Fruit fly (Drosophila melanogaster) whole organism, prepupa: Measurements from ENCODE around the gene Teh2.

ENCODE experiments used
- Blimp-1 ChIP-seq: fragments of 200-800 bp; sonication (Bioruptor generic); optimal IDR thresholded peaks from 3 replicates; lab custom pipeline; 2017; ENCODE audit warnings: missing biosample characterization, missing genetic modification characterization, mild to moderate bottlenecking, moderate library complexity, missing genetic modification reagents
- CG10631 ChIP-seq: fragments of 200-800 bp; sonication (Bioruptor generic); optimal IDR thresholded peaks from 2 replicates; lab custom pipeline; 2016; ENCODE audit warnings: missing biosample characterization, missing genetic modification characterization
- CG11762 ChIP-seq: fragments of 200-800 bp; sonication (Bioruptor generic); optimal IDR thresholded peaks from 3 replicates; lab custom pipeline; 2016; ENCODE audit warnings: missing biosample characterization, missing genetic modification characterization; ENCODE audit not compliant: insufficient read depth
- CG15336 ChIP-seq: fragments of 200-800 bp; sonication (Bioruptor generic); IDR thresholded peaks from 2 replicates; pipeline ENCODE4 v1.3.6; 2022; ENCODE audit warnings: missing biosample characterization, missing genetic modification characterization
- CG1621 ChIP-seq: fragments of 200-800 bp; sonication (Bioruptor generic); optimal IDR thresholded peaks from 3 replicates; lab custom pipeline; 2018; ENCODE audit warnings: missing biosample characterization, mild to moderate bottlenecking, missing genetic modification characterization
- CG16779 ChIP-seq: fragments of 200-800 bp; sonication (Bioruptor generic); optimal IDR thresholded peaks from 3 replicates; lab custom pipeline; 2017; ENCODE audit warnings: missing biosample characterization, mild to moderate bottlenecking, missing genetic modification characterization
- CG3032 ChIP-seq: fragments of 200-800 bp; optimal IDR thresholded peaks from 2 replicates; lab custom pipeline; 2019; ENCODE audit warnings: missing biosample characterization, mild to moderate bottlenecking, missing genetic modification characterization, moderate library complexity
- CG31627 ChIP-seq: fragments of 200-800 bp; sonication (Bioruptor generic); optimal IDR thresholded peaks from 3 replicates; lab custom pipeline; 2016; ENCODE audit warnings: missing biosample characterization, missing genetic modification characterization
- CG32006 ChIP-seq: fragments of 200-800 bp; sonication (Bioruptor generic); optimal IDR thresholded peaks from 3 replicates; lab custom pipeline; 2017; ENCODE audit warnings: missing biosample characterization, mild to moderate bottlenecking, missing genetic modification characterization
- CG34406 ChIP-seq: fragments of 200-800 bp; sonication (Bioruptor generic); optimal IDR thresholded peaks from 3 replicates; lab custom pipeline; 2016; ENCODE audit warnings: missing biosample characterization, missing genetic modification characterization
- CG3919 ChIP-seq: fragments of 200-800 bp; sonication (Bioruptor generic); optimal IDR thresholded peaks from 3 replicates; lab custom pipeline; 2016; ENCODE audit warnings: missing biosample characterization, missing genetic modification characterization
- CG4318 ChIP-seq: fragments of 200-800 bp; sonication (Bioruptor generic); optimal IDR thresholded peaks from 3 replicates; lab custom pipeline; 2017; ENCODE audit warnings: missing biosample characterization, mild to moderate bottlenecking, missing genetic modification characterization
- CG6276 ChIP-seq: fragments of 200-800 bp; sonication (Bioruptor generic); optimal IDR thresholded peaks from 2 replicates; lab custom pipeline; 2017; ENCODE audit warnings: missing biosample characterization, mild to moderate bottlenecking, missing genetic modification characterization
- CG7368 ChIP-seq: fragments of 200-800 bp; sonication (Bioruptor generic); optimal IDR thresholded peaks from 3 replicates; lab custom pipeline; 2016; ENCODE audit warnings: missing biosample characterization, missing genetic modification characterization
- CG8319 ChIP-seq: fragments of 200-800 bp; sonication (Bioruptor generic); optimal IDR thresholded peaks from 3 replicates; lab custom pipeline; 2016; ENCODE audit warnings: missing biosample characterization, missing genetic modification characterization
- CG8632 ChIP-seq: fragments of 200-800 bp; sonication (Bioruptor generic); optimal IDR thresholded peaks from 3 replicates; lab custom pipeline; 2016; ENCODE audit warnings: missing biosample characterization, missing genetic modification characterization
- CG9139 ChIP-seq: fragments of 200-800 bp; sonication (Bioruptor generic); optimal IDR thresholded peaks from 3 replicates; lab custom pipeline; 2017; ENCODE audit warnings: missing biosample characterization, mild to moderate bottlenecking, missing genetic modification characterization
- Eip75B ChIP-seq: fragments of 200-800 bp; sonication (Bioruptor generic); optimal IDR thresholded peaks from 3 replicates; lab custom pipeline; 2016; ENCODE audit warnings: missing biosample characterization, missing genetic modification characterization
- Eip78C ChIP-seq: fragments of 200-800 bp; sonication (Bioruptor generic); peaks from one replicate; lab custom pipeline; 2016; ENCODE audit warnings: missing biosample characterization, missing genetic modification characterization
- Ets21C ChIP-seq: fragments of 200-800 bp; sonication (Bioruptor generic); optimal IDR thresholded peaks from 3 replicates; lab custom pipeline; 2016; ENCODE audit warnings: missing biosample characterization, missing genetic modification characterization
- Ets96B ChIP-seq: fragments of 200-800 bp; optimal IDR thresholded peaks from 2 replicates; lab custom pipeline; 2019; ENCODE audit warnings: missing biosample characterization, mild to moderate bottlenecking, missing genetic modification characterization, moderate library complexity
- Gug ChIP-seq: fragments of 200-800 bp; sonication (Bioruptor generic); IDR thresholded peaks from 2 replicates; pipeline ENCODE4 v1.3.6; 2022; ENCODE audit warnings: missing biosample characterization, missing genetic modification characterization
- Hr38 ChIP-seq: sonication (Bioruptor generic); optimal IDR thresholded peaks from 2 replicates; lab custom pipeline; 2016; ENCODE audit warnings: missing biosample characterization, missing genetic modification characterization
- Hr39 ChIP-seq: fragments of 200-800 bp; sonication (Bioruptor generic); optimal IDR thresholded peaks from 2 replicates; lab custom pipeline; 2016; ENCODE audit warnings: missing biosample characterization, missing genetic modification characterization
- Hr4 ChIP-seq: fragments of 200-800 bp; sonication (Bioruptor generic); optimal IDR thresholded peaks from 3 replicates; lab custom pipeline; 2016; ENCODE audit warnings: missing biosample characterization, missing genetic modification characterization
- Lpt ChIP-seq: fragments of 200-800 bp; sonication (Bioruptor generic); optimal IDR thresholded peaks from 3 replicates; lab custom pipeline; 2016; ENCODE audit warnings: missing biosample characterization, missing genetic modification characterization
- OdsH ChIP-seq: fragments of 200-800 bp; sonication (Bioruptor generic); optimal IDR thresholded peaks from 3 replicates; lab custom pipeline; 2016; ENCODE audit warnings: missing biosample characterization, missing genetic modification characterization
- Smox ChIP-seq: fragments of 200-800 bp; sonication (Bioruptor generic); optimal IDR thresholded peaks from 3 replicates; lab custom pipeline; 2016; ENCODE audit warnings: missing biosample characterization, missing genetic modification characterization
- Sox15 ChIP-seq: fragments of 200-800 bp; sonication (Bioruptor generic); optimal IDR thresholded peaks from 3 replicates; lab custom pipeline; 2016; ENCODE audit warnings: missing biosample characterization, missing genetic modification characterization
- acj6 ChIP-seq: fragments of 200-800 bp; sonication (Bioruptor generic); optimal IDR thresholded peaks from 3 replicates; lab custom pipeline; 2016; ENCODE audit warnings: missing biosample characterization, missing genetic modification characterization
- cyc ChIP-seq: fragments of 200-800 bp; sonication (Bioruptor generic); optimal IDR thresholded peaks from 3 replicates; lab custom pipeline; 2016; ENCODE audit warnings: missing biosample characterization, missing genetic modification characterization
- dac ChIP-seq: fragments of 200-800 bp; sonication (Bioruptor generic); optimal IDR thresholded peaks from 2 replicates; lab custom pipeline; 2017; ENCODE audit warnings: missing biosample characterization, mild to moderate bottlenecking, missing genetic modification characterization
- dsx ChIP-seq: fragments of 200-800 bp; optimal IDR thresholded peaks from 3 replicates; lab custom pipeline; 2019; ENCODE audit warnings: missing biosample characterization, mild to moderate bottlenecking, missing genetic modification characterization, moderate library complexity; ENCODE audit not compliant: poor library complexity, severe bottlenecking
- eg ChIP-seq: fragments of 200-800 bp; sonication (Bioruptor generic); IDR thresholded peaks from 3 replicates; pipeline ENCODE4 v1.3.6; 2022; ENCODE audit warnings: missing biosample characterization, missing genetic modification characterization
- esn ChIP-seq: fragments of 200-800 bp; sonication (Bioruptor generic); optimal IDR thresholded peaks from 2 replicates; lab custom pipeline; 2016; ENCODE audit warnings: missing biosample characterization, mild to moderate bottlenecking, missing genetic modification characterization, moderate library complexity
- fd59A ChIP-seq: fragments of 200-800 bp; sonication (Bioruptor generic); optimal IDR thresholded peaks from 2 replicates; lab custom pipeline; 2017; ENCODE audit warnings: missing biosample characterization, mild to moderate bottlenecking, missing genetic modification characterization, missing genetic modification reagents
- fkh ChIP-seq: fragments of 200-800 bp; sonication (Bioruptor generic); optimal IDR thresholded peaks from 3 replicates; lab custom pipeline; 2017; ENCODE audit warnings: missing biosample characterization, mild to moderate bottlenecking, missing genetic modification characterization, moderate library complexity
- lz ChIP-seq: fragments of 200-800 bp; sonication (Bioruptor generic); optimal IDR thresholded peaks from 3 replicates; lab custom pipeline; 2016; ENCODE audit warnings: missing biosample characterization, missing genetic modification characterization
- salr ChIP-seq, 2 experiments: fragments of 200-800 bp; sonication (Bioruptor generic); optimal IDR thresholded peaks; 3 replicates each; lab custom pipeline; 2016 to 2018; ENCODE audit warnings: missing biosample characterization in 2 of 2, missing genetic modification characterization in 2 of 2, mild to moderate bottlenecking in 1 of 2
- ss ChIP-seq, 2 experiments: fragments of 200-800 bp; sonication (Bioruptor generic); optimal IDR thresholded peaks; 2 replicates in 1 of 2; 3 replicates in 1 of 2; lab custom pipeline; 2017 to 2018; ENCODE audit warnings: mild to moderate bottlenecking in 2 of 2, missing biosample characterization in 2 of 2, missing genetic modification characterization in 2 of 2, moderate library complexity in 1 of 2
- topi ChIP-seq: fragments of 200-800 bp; sonication (Bioruptor generic); optimal IDR thresholded peaks from 3 replicates; lab custom pipeline; 2016; ENCODE audit warnings: missing biosample characterization, missing genetic modification characterization
- vri ChIP-seq: fragments of 200-800 bp; sonication (Bioruptor generic); optimal IDR thresholded peaks from 3 replicates; lab custom pipeline; 2016; ENCODE audit warnings: missing biosample characterization, mild to moderate bottlenecking, missing genetic modification characterization

The Teh2 gene

dm6 chr3L:4230357-4230901 lies 42.6 kb upstream of the Teh2 start (continued):
- TF ChIP-seq fkh (peak; percentile 36), CG6276 (GFP tag; lab: Kevin White, UChicago) (peak; percentile 91), Eip78C (GFP tag; lab: Kevin White, UChicago) (peak; percentile 97), Ets21C (no peak), Eip75B (GFP tag; lab: Kevin White, UChicago) (peak; percentile 93), ss (GFP tag; optimal IDR thresholded peaks at IDR 0.05; lab: Kevin White, UChicago) (peak; percentile 93 to 94), CG31627 (GFP tag; lab: Kevin White, UChicago) (peak; percentile 52), dsx (GFP tag; lab: Kevin White, UChicago) (peak; percentile 89), CG7368 (peak; percentile 88), lz (GFP tag; lab: Kevin White, UChicago) (peak; percentile 54), CG8632 (GFP tag; lab: Kevin White, UChicago) (peak; percentile 82), esn (GFP tag; lab: Kevin White, UChicago) (peak; percentile 67), topi (GFP tag; lab: Kevin White, UChicago) (peak; percentile 72), acj6 (GFP tag; lab: Kevin White, UChicago) (peak; percentile 90)

DNA sequence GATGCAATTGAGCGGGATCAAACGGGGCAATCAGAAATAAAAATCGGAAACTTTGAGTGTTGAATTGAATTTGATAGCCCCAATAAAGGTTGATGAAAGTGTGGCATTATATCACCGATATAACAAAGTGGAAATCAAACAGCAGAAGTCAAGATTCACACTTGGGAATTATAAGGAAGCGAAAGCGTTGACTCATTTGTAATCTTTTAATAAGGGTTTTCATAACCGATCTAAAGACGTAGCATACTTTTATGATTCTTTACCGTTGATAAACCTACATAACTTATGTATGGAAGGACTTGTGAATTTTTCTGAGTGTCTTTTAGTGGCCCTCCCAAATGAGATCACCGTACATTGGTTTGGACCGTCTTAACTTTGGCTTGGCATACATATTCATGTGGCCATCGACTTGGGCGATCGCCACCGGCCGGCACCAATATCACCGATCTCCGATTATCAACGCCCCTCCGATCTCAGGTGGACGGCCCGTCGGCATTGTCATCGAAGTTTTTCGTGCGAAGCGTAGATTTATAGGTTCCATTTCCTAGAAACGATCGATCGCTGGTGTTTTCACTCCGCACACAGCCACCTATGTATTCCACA lies 41.6 kb upstream of the Teh2 start:
- no peak for TF ChIP-seq CG1621 (tag; lab: Kevin White, UChicago)
- peak; percentile 65 for TF ChIP-seq Eip78C (GFP tag; lab: Kevin White, UChicago)
- TF ChIP-seq CG10631: peak; percentile 1

dm6 chr3L:4228187-4228836 lies 40.5 kb upstream of the Teh2 start:
- TF ChIP-seq Hr4: peak; percentile 99
- peak; percentile 98 for TF ChIP-seq CG7368
- TF ChIP-seq Lpt (GFP tag; lab: Kevin White, UChicago): peak; percentile 97
- peak; percentile 91 for TF ChIP-seq Ets21C
- peak; percentile 99 for TF ChIP-seq CG10631
- TF ChIP-seq fkh: peak; percentile 61
- TF ChIP-seq CG3032 (tag; lab: Kevin White, UChicago): peak; percentile 99
- TF ChIP-seq dsx (GFP tag; lab: Kevin White, UChicago): peak; percentile 98
- TF ChIP-seq CG3919: peak; percentile 99
- peak; percentile 99 for TF ChIP-seq Eip75B (GFP tag; lab: Kevin White, UChicago)
- TF ChIP-seq CG6276 (GFP tag; lab: Kevin White, UChicago): peak; percentile 99
- peak; percentile 97 for TF ChIP-seq Hr39 (GFP tag; lab: Kevin White, UChicago)
- peak; percentile 98 for TF ChIP-seq CG16779 (tag; lab: Kevin White, UChicago)
- peak; percentile 91 for TF ChIP-seq Smox (GFP tag; lab: Kevin White, UChicago)
- peak; percentile 98 for TF ChIP-seq lz (GFP tag; lab: Kevin White, UChicago)
- TF ChIP-seq eg: peak; percentile 99
- peak; percentile 97 for TF ChIP-seq dac (GFP tag; lab: Kevin White, UChicago)
- peak; percentile 95 for TF ChIP-seq CG31627 (GFP tag; lab: Kevin White, UChicago)
- TF ChIP-seq Ets96B (tag; lab: Kevin White, UChicago): peak; percentile 99
- TF ChIP-seq CG34406 (GFP tag; lab: Kevin White, UChicago): peak; percentile 97
- TF ChIP-seq OdsH (GFP tag; lab: Kevin White, UChicago): peak; percentile 98
- TF ChIP-seq fd59A (GFP tag; lab: Kevin White, UChicago): peak; percentile 99
- peak; percentile 98 for TF ChIP-seq acj6 (GFP tag; lab: Kevin White, UChicago)
- peak; percentile 98 for TF ChIP-seq CG9139 (GFP tag; lab: Kevin White, UChicago)
- peak; percentile 88 for TF ChIP-seq vri
- TF ChIP-seq esn (GFP tag; lab: Kevin White, UChicago): peak; percentile 98
- TF ChIP-seq cyc: peak; percentile 97
- peak; percentile 93 for TF ChIP-seq Sox15
- peak; percentile 89 for TF ChIP-seq Blimp-1
- TF ChIP-seq CG4318: peak; percentile 99
- TF ChIP-seq CG11762 (GFP tag; lab: Kevin White, UChicago): peak; percentile 97
- TF ChIP-seq CG8319 (GFP tag; lab: Kevin White, UChicago): peak; percentile 96
- peak; percentile 96 to 98 for TF ChIP-seq salr (GFP tag; optimal IDR thresholded peaks at IDR 0.05; lab: Kevin White, UChicago)
- TF ChIP-seq Gug (GFP tag; lab: Robert Waterston, UW): peak; percentile 99
- peak; percentile 100 for TF ChIP-seq Eip78C (GFP tag; lab: Kevin White, UChicago)
- peak; percentile 99 for TF ChIP-seq CG32006 (GFP tag; lab: Kevin White, UChicago)
- TF ChIP-seq CG15336 (GFP tag; lab: Robert Waterston, UW): peak; percentile 100
- peak; percentile 98 to 99 for TF ChIP-seq ss (GFP tag; optimal IDR thresholded peaks at IDR 0.05; lab: Kevin White, UChicago)
- peak; percentile 87 for TF ChIP-seq Hr38 (GFP tag; lab: Kevin White, UChicago)
